Worm (Caenorhabditis elegans) whole organism, L3 larva: ENCODE data around the gene C53C11.2.

ENCODE experiments used
- ZK546.5 ChIP-seq: sonication (generic microtip); optimal IDR thresholded peaks from 2 replicates; lab custom pipeline; 2017; ENCODE audit warnings: missing biosample characterization, missing genetic modification characterization
- aly-2 ChIP-seq: fragments of 150-350 bp; optimal IDR thresholded peaks from 2 replicates; lab custom pipeline; 2014; ENCODE audit warnings: missing biosample characterization, missing genetic modification characterization
- ceh-16 ChIP-seq: sonication (generic microtip); optimal IDR thresholded peaks from 2 replicates; lab custom pipeline; 2017; ENCODE audit warnings: missing biosample characterization, missing genetic modification characterization
- ceh-82 ChIP-seq: fragments of 150-350 bp; optimal IDR thresholded peaks from 2 replicates; lab custom pipeline; 2014; ENCODE audit warnings: missing biosample characterization, missing genetic modification characterization
- daf-12 ChIP-seq: fragments of 150-350 bp; optimal IDR thresholded peaks from 2 replicates; lab custom pipeline; 2014; ENCODE audit warnings: missing biosample characterization, missing genetic modification reagents, missing genetic modification characterization
- egl-27 ChIP-seq: sonication (generic microtip); optimal IDR thresholded peaks from 4 replicates; lab custom pipeline; 2017; ENCODE audit warnings: missing biosample characterization, missing genetic modification reagents, missing genetic modification characterization
- egl-5 ChIP-seq: fragments of 150-350 bp; optimal IDR thresholded peaks from 2 replicates; lab custom pipeline; 2017; ENCODE audit warnings: missing biosample characterization, missing genetic modification reagents, missing genetic modification characterization, inconsistent platforms
- elt-1 ChIP-seq: fragments of 150-350 bp; optimal IDR thresholded peaks from 2 replicates; lab custom pipeline; 2014; ENCODE audit warnings: missing biosample characterization, missing genetic modification characterization
- elt-2 ChIP-seq: sonication (generic microtip); optimal IDR thresholded peaks from 2 replicates; lab custom pipeline; 2016; ENCODE audit warnings: missing genetic modification reagents, mild to moderate bottlenecking, missing genetic modification characterization, missing compliant biosample characterization
- elt-3 ChIP-seq, 3 experiments: fragments of 150-350 bp in 1 of 3; sonication (generic microtip) in 2 of 3; optimal IDR thresholded peaks; 2 replicates in 2 of 3; 4 replicates in 1 of 3; lab custom pipeline; 2014 to 2017; ENCODE audit warnings: missing biosample characterization in 3 of 3, missing genetic modification characterization in 3 of 3
- eor-1 ChIP-seq, 2 experiments: fragments of 150-350 bp; optimal IDR thresholded peaks; 2 replicates each; lab custom pipeline; 2014 to 2018; ENCODE audit warnings: missing biosample characterization in 2 of 2, missing genetic modification characterization in 2 of 2
- fkh-10 ChIP-seq: sonication (generic microtip); optimal IDR thresholded peaks from 2 replicates; lab custom pipeline; 2017; ENCODE audit warnings: missing biosample characterization, missing genetic modification reagents, missing genetic modification characterization
- hmg-11 ChIP-seq: sonication (generic microtip); optimal IDR thresholded peaks from 2 replicates; lab custom pipeline; 2016; ENCODE audit warnings: missing genetic modification characterization, missing compliant biosample characterization
- jun-1 ChIP-seq: fragments of 150-350 bp; optimal IDR thresholded peaks from 2 replicates; lab custom pipeline; 2014; ENCODE audit warnings: missing biosample characterization, missing genetic modification reagents, missing genetic modification characterization
- lin-15B ChIP-seq: fragments of 150-350 bp; optimal IDR thresholded peaks from 2 replicates; lab custom pipeline; 2014; ENCODE audit warnings: missing biosample characterization, missing genetic modification characterization
- lsy-12 ChIP-seq: sonication (generic microtip); optimal IDR thresholded peaks from 2 replicates; lab custom pipeline; 2016; ENCODE audit warnings: mild to moderate bottlenecking, missing genetic modification characterization, missing compliant biosample characterization
- mdl-1 ChIP-seq: fragments of 150-350 bp; optimal IDR thresholded peaks from 2 replicates; lab custom pipeline; 2014; ENCODE audit warnings: missing biosample characterization, missing genetic modification characterization
- nfya-1 ChIP-seq: sonication (generic microtip); optimal IDR thresholded peaks from 2 replicates; lab custom pipeline; 2017; ENCODE audit warnings: missing genetic modification characterization, mild to moderate bottlenecking, missing compliant biosample characterization, antibody characterized with exemption, moderate library complexity; ENCODE audit not compliant: insufficient read depth
- nhr-11 ChIP-seq: fragments of 150-350 bp; optimal IDR thresholded peaks from 2 replicates; lab custom pipeline; 2014; ENCODE audit warnings: missing biosample characterization, missing genetic modification characterization
- nhr-12 ChIP-seq: fragments of 150-350 bp; optimal IDR thresholded peaks from 2 replicates; lab custom pipeline; 2014; ENCODE audit warnings: missing biosample characterization, missing genetic modification characterization
- nhr-23 ChIP-seq: fragments of 150-350 bp; optimal IDR thresholded peaks from 2 replicates; lab custom pipeline; 2014; ENCODE audit warnings: missing biosample characterization, missing genetic modification reagents, missing genetic modification characterization
- nhr-25 ChIP-seq: sonication (generic microtip); optimal IDR thresholded peaks from 2 replicates; lab custom pipeline; 2017; ENCODE audit warnings: missing biosample characterization, missing genetic modification characterization
- nhr-28 ChIP-seq: fragments of 150-350 bp; optimal IDR thresholded peaks from 2 replicates; lab custom pipeline; 2014; ENCODE audit warnings: missing biosample characterization, missing genetic modification characterization
- nhr-43 ChIP-seq: sonication (generic microtip); optimal IDR thresholded peaks from 2 replicates; lab custom pipeline; 2016; ENCODE audit warnings: mild to moderate bottlenecking, missing genetic modification characterization, missing compliant biosample characterization; ENCODE audit not compliant: poor library complexity, severe bottlenecking
- nhr-67 ChIP-seq: fragments of 150-350 bp; optimal IDR thresholded peaks from 2 replicates; lab custom pipeline; 2014; ENCODE audit warnings: missing biosample characterization, missing genetic modification characterization
- nhr-76 ChIP-seq: fragments of 150-350 bp; sonication (generic microtip); optimal IDR thresholded peaks from 5 replicates; lab custom pipeline; 2014; ENCODE audit warnings: missing biosample characterization, missing genetic modification characterization
- nhr-77 ChIP-seq: fragments of 150-350 bp; optimal IDR thresholded peaks from 2 replicates; lab custom pipeline; 2014; ENCODE audit warnings: missing biosample characterization, missing genetic modification characterization
- pha-4 ChIP-seq: fragments of 150-350 bp; optimal IDR thresholded peaks from 2 replicates; lab custom pipeline; 2014; ENCODE audit warnings: missing biosample characterization, missing genetic modification reagents, missing genetic modification characterization
- pqm-1 ChIP-seq: fragments of 150-350 bp; optimal IDR thresholded peaks from 2 replicates; lab custom pipeline; 2017; ENCODE audit warnings: missing biosample characterization, missing genetic modification characterization, inconsistent platforms
- skn-1 ChIP-seq: fragments of 150-350 bp; optimal IDR thresholded peaks from 2 replicates; lab custom pipeline; 2014; ENCODE audit warnings: missing biosample characterization, missing genetic modification characterization
- unc-39 ChIP-seq: sonication (generic microtip); optimal IDR thresholded peaks from 4 replicates; lab custom pipeline; 2017; ENCODE audit warnings: missing biosample characterization, missing genetic modification characterization
- unc-62 ChIP-seq: fragments of 150-350 bp; sonication (generic microtip); optimal IDR thresholded peaks from 4 replicates; lab custom pipeline; 2014; ENCODE audit warnings: missing biosample characterization, missing genetic modification reagents, missing genetic modification characterization
- zag-1 ChIP-seq: fragments of 150-350 bp; optimal IDR thresholded peaks from 2 replicates; lab custom pipeline; 2014; ENCODE audit warnings: missing biosample characterization, missing genetic modification characterization
- ztf-11 ChIP-seq: fragments of 150-350 bp; optimal IDR thresholded peaks from 2 replicates; lab custom pipeline; 2014; ENCODE audit warnings: missing biosample characterization, missing genetic modification characterization
- ztf-4 ChIP-seq: fragments of 150-350 bp; optimal IDR thresholded peaks from 2 replicates; lab custom pipeline; 2014; ENCODE audit warnings: missing biosample characterization, missing genetic modification characterization

C53C11.2 gene

DNA sequence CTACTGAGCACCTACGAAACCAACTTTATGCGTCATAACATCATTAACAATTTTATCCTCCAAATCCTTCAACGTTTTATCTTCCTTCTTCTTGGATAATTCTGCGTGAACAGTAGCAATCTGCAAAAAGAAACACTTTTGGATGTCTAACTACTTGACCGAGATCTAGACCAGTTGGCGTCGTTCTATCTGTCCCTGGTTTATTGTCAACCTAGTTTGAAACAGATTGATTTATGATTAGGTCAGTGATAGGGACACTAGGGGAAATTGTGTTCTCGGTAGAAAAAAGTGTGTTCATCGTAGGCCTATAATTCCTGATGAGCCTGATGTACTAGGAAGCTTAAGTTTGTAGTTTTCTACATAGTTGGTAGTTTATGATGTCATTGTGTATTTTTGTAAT is 37.5 kb downstream of the C53C11.2 start:
- TF ChIP-seq ceh-82 (tag; lab: Kevin White, UChicago) (no peak), nhr-23 (tag; lab: Kevin White, UChicago) (peak; percentile 75)

DNA sequence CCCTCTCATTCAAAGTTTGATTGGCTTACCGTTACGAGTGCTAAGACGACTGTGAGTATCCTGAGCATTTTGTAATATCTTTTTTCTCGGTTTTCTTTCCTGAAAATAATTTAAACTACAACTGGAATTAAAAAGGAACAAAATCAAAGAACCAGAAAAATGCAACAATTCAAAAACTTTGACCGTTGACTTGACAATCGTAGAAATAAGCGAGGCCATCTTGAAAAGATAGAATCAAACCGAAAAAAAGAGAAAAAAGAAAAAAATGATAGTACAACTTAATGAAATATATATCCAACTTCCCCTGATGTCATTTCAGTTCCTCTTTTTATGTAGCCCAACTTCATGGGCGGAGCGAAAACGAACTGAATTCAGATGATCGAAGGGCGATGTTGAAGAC is 38.1 kb downstream of the C53C11.2 start, which contains the start of gene F10D7.3:
TSS of gene F10D7.3 (minus strand) at position 101 of the 400 bp plus-strand sequence.
- TF ChIP-seq nhr-28 (tag; lab: Kevin White, UChicago) (no peak), jun-1 (tag; lab: Kevin White, UChicago) (no peak), aly-2 (no peak), lsy-12 (no peak), ztf-4 (tag; lab: Kevin White, UChicago) (no peak), nhr-12 (tag; lab: Kevin White, UChicago) (no peak), lin-15B (tag; lab: Kevin White, UChicago) (no peak), nhr-67 (tag; lab: Kevin White, UChicago) (no peak), elt-1 (tag; lab: Kevin White, UChicago) (no peak), egl-5 (no peak), elt-2 (tag; lab: Kevin White, UChicago) (no peak), nhr-76 (no peak), pqm-1 (tag; lab: Kevin White, UChicago) (no peak), daf-12 (tag; lab: Kevin White, UChicago) (no peak), unc-62 (GFP tag; lab: Kevin White, UChicago) (no peak), mdl-1 (no peak), ztf-11 (no peak)

DNA sequence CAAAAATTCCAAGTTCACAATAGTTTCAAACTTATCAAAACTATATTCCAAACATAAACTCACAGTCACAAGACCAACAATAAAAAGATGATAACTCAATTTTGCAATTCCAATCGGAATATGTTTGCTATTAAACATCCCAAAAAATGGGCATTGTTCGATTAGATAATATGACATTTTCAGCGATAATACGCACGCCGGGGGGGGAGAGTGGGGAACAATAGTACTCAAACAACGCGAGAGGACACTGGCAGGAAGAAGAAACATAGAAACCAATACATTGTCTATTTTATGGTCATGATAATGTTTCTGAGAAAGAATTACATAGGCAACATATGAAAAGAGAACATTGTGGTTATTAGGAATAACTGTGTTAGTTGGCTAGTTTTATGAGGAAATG is 39.4 kb downstream of the C53C11.2 start:
- no peak for TF ChIP-seq nhr-67 (tag; lab: Kevin White, UChicago)
- TF ChIP-seq nhr-77: no peak
- peak; percentile 31 for TF ChIP-seq pha-4 (tag; lab: Kevin White, UChicago)
- TF ChIP-seq ZK546.5 (tag; lab: Kevin White, UChicago): no peak
- TF ChIP-seq eor-1 (tag; optimal IDR thresholded peaks at IDR 0.05; lab: Kevin White, UChicago): no peak
- TF ChIP-seq fkh-10 (GFP tag; lab: Kevin White, UChicago): no peak
- peak; percentile 89 for TF ChIP-seq elt-2 (tag; lab: Kevin White, UChicago)
- peak; percentile 56 for TF ChIP-seq pqm-1 (tag; lab: Kevin White, UChicago)

DNA sequence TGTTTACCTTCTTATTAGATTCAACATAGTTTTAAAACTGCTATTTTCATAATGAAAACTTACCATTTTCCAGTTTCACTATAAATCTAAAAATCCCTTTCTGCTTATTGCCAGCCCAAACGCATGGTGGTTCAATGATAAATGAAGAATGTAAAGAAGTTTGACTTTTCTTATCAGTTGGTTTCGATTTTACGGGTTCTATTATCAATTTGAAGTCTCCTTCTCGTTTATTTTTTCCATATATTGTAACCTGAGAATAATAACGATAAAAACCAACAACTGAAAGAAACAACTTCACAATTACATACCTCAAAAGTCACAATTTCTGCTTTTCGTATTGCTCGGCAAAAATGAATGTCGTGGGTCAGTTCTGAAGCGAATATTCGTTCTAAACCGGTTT is 42.6 kb downstream of the C53C11.2 start:
- TF ChIP-seq nhr-77 (no peak), elt-2 (tag; lab: Kevin White, UChicago) (peak; percentile 56)
- TF ChIP-seq, all 47 proteins: peak for 1

DNA sequence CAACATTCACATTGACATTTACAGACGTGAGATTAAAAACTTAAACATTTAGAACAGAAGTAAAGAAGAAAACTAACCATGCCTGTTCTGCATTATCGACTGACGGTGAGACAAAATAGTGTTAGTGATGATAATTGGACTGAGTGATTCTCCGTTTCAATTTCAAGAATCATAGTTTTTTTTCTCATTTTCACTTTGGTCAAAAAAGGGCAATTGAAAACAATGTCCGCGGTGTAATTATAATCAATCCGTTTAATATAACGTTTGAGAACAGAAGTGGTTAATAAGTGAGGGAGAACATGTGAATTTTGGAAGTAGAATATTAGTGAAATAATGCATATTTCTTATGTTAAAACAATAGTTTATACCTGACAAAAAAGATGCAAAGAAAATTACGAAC is 43.2 kb downstream of the C53C11.2 start, which contains the start of gene F10D7.10:
TSS of gene F10D7.10 (minus strand) at position 101 of the 400 bp plus-strand sequence.
- no peak for TF ChIP-seq nhr-23 (tag; lab: Kevin White, UChicago)
- TF ChIP-seq daf-12 (tag; lab: Kevin White, UChicago): no peak
- TF ChIP-seq nhr-43 (tag; lab: Kevin White, UChicago): no peak
- TF ChIP-seq skn-1 (tag; lab: Kevin White, UChicago): no peak
- TF ChIP-seq unc-39 (tag; lab: Kevin White, UChicago): no peak
- TF ChIP-seq elt-2 (tag; lab: Kevin White, UChicago): no peak
- no peak for TF ChIP-seq lsy-12
- no peak for TF ChIP-seq elt-3 (tag; optimal IDR thresholded peaks at IDR 0.05; lab: Kevin White, UChicago)
- TF ChIP-seq ceh-16: no peak
- TF ChIP-seq, all 47 proteins: peak for 0

DNA sequence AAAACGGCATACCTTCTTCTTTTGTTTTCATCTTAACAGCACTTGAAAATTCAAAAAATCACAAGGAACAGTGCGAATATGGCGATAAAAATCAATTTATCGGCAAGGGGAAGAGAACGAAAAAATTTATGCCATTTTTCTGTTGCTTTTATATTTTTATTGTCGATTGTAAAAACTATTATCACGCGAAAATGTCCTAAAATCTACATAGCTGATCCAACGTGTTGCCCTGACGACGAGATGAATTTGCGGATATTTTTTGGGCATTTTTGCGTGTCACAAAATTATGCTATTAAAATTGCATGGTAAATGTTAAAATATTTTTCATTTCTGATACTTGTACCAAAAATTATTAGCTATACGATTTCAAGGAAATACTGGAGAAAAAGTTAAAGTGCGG is 45.5 kb downstream of the C53C11.2 start, which contains the start of gene F10D7.4:
TSS of gene F10D7.4 (minus strand) at position 101 of the 400 bp plus-strand sequence.
- no peak for TF ChIP-seq nhr-67 (tag; lab: Kevin White, UChicago)
- no peak for TF ChIP-seq ceh-16
- no peak for TF ChIP-seq pha-4 (tag; lab: Kevin White, UChicago)
- TF ChIP-seq lin-15B (tag; lab: Kevin White, UChicago): no peak
- TF ChIP-seq nhr-76: no peak
- no peak for TF ChIP-seq nhr-11 (tag; lab: Kevin White, UChicago)
- TF ChIP-seq skn-1 (tag; lab: Kevin White, UChicago): no peak
- TF ChIP-seq zag-1 (tag; lab: Kevin White, UChicago): no peak
- TF ChIP-seq hmg-11 (tag; lab: Kevin White, UChicago): no peak
- TF ChIP-seq nhr-77: no peak
- TF ChIP-seq nhr-25 (tag; lab: Kevin White, UChicago): no peak
- TF ChIP-seq egl-5: no peak
- no peak for TF ChIP-seq mdl-1
- TF ChIP-seq nfya-1: no peak
- TF ChIP-seq elt-1 (tag; lab: Kevin White, UChicago): no peak
- TF ChIP-seq egl-27: no peak
- TF ChIP-seq elt-3 (tag; optimal IDR thresholded peaks at IDR 0.05; lab: Kevin White, UChicago): no peak
- TF ChIP-seq, all 47 proteins: peak for 0
